Fruit fly (Drosophila melanogaster): Measurements from ENCODE around the gene c11.1.

DNA sequence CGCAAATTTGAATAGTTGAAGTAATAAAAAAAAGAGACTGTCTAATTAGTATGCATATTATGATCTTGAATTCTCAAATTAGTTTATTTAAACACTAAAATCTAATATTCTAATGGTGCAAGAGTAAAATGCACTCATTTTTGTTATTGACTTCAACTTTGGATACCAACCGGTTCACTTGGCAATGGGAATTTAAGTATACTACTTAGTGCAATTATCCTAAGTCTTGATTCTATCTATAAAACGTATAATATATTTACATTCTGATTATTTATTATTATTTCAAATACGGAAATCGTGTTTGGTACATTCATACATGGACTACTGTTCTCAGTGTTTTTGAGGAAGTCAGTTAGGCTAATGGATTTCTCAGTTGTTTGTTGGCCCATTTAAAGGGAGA is 56.1 kb downstream of the c11.1 start, which contains the start of gene Gr8a:
- TF ChIP-seq Bdp1 (GFP tag; optimal IDR thresholded peaks at IDR 0.05) (no peak), CG30431 (GFP tag; optimal IDR thresholded peaks at IDR 0.05) (no peak), pros (GFP tag; optimal IDR thresholded peaks at IDR 0.05) (no peak), CG11093 (GFP tag; IDR thresholded peaks at IDR 0.05) (no peak), CG13894 (tag; optimal IDR thresholded peaks at IDR 0.05) (no peak), CG7271 (tag; optimal IDR thresholded peaks at IDR 0.05) (no peak), CG10274 (GFP tag; optimal IDR thresholded peaks at IDR 0.05) (no peak), fd102C (GFP tag; optimal IDR thresholded peaks at IDR 0.05) (no peak), Awh (GFP tag; IDR thresholded peaks at IDR 0.05) (no peak)

All from whole organism, embryonic.